Worm (Caenorhabditis elegans) whole organism, young adult: ENCODE data around the gene srj-42.
"Not testable (repeated sequence)": the region's sequence is repeated elsewhere in the genome, so short reads cannot be mapped to it uniquely, and the experiment has no call there.

Experiments used
- B0261.1 ChIP-seq: sonication (generic microtip); optimal IDR thresholded peaks from 2 replicates; lab custom pipeline; 2016; ENCODE audit warnings: mild to moderate bottlenecking, missing genetic modification characterization, moderate library complexity, missing compliant biosample characterization
- B0336.3 ChIP-seq: fragments of 200-800 bp; sonication (Bioruptor generic); IDR thresholded peaks from 2 replicates; pipeline ENCODE4 v1.3.6; 2022; ENCODE audit warnings: missing genetic modification characterization, missing compliant biosample characterization
- F39B2.1 ChIP-seq: fragments of 200-800 bp; sonication (Bioruptor generic); IDR thresholded peaks from 2 replicates; pipeline ENCODE4 v1.3.6; 2022; ENCODE audit warnings: missing genetic modification reagents, missing genetic modification characterization, missing compliant biosample characterization
- F57C9.4 ChIP-seq: sonication (generic microtip); optimal IDR thresholded peaks from 2 replicates; lab custom pipeline; 2017; ENCODE audit warnings: mild to moderate bottlenecking, missing genetic modification characterization, missing compliant biosample characterization
- K12H6.12 ChIP-seq: fragments of 200-800 bp; sonication (Bioruptor generic); optimal IDR thresholded peaks from 2 replicates; lab custom pipeline; 2018; ENCODE audit warnings: mild to moderate bottlenecking, missing genetic modification characterization, missing compliant biosample characterization
- Y53F4B.3 ChIP-seq: fragments of 200-800 bp; sonication (Bioruptor generic); IDR thresholded peaks from 2 replicates; pipeline ENCODE4 v1.3.6; 2022; ENCODE audit warnings: missing genetic modification reagents, missing genetic modification characterization, missing compliant biosample characterization
- aptf-2 ChIP-seq: fragments of 200-800 bp; sonication (Bioruptor generic); conservative IDR thresholded peaks from 2 replicates; pipeline ENCODE4 v1.3.6; 2022; ENCODE audit warnings: missing genetic modification reagents, missing genetic modification characterization, missing compliant biosample characterization
- aptf-3 ChIP-seq: fragments of 200-800 bp; sonication (Bioruptor generic); IDR thresholded peaks from 2 replicates; pipeline ENCODE4 v1.3.6; 2022; ENCODE audit warnings: missing genetic modification characterization, missing compliant biosample characterization
- attf-6 ChIP-seq: fragments of 200-800 bp; sonication (Bioruptor generic); IDR thresholded peaks from 2 replicates; pipeline ENCODE4 v1.3.6; 2022; ENCODE audit warnings: missing genetic modification reagents, missing genetic modification characterization, missing compliant biosample characterization
- bed-2 ChIP-seq: fragments of 200-800 bp; sonication (Bioruptor generic); IDR thresholded peaks from 2 replicates; pipeline ENCODE4 v1.3.6; 2022; ENCODE audit warnings: missing genetic modification reagents, missing genetic modification characterization, missing compliant biosample characterization
- cebp-2 ChIP-seq: fragments of 200-800 bp; sonication (Bioruptor generic); IDR thresholded peaks from 2 replicates; pipeline ENCODE4 v1.3.6; 2022; ENCODE audit warnings: missing genetic modification characterization, missing compliant biosample characterization
- ceh-27 ChIP-seq: fragments of 200-800 bp; sonication (Bioruptor generic); optimal IDR thresholded peaks from 2 replicates; lab custom pipeline; 2018; ENCODE audit warnings: mild to moderate bottlenecking, missing genetic modification characterization, moderate library complexity, missing compliant biosample characterization
- egl-44 ChIP-seq: fragments of 200-800 bp; sonication (Bioruptor generic); IDR thresholded peaks from 2 replicates; pipeline ENCODE4 v1.3.6; 2022; ENCODE audit warnings: missing genetic modification reagents, missing genetic modification characterization, missing compliant biosample characterization
- hmg-1.2 ChIP-seq: fragments of 200-800 bp; sonication (Bioruptor generic); IDR thresholded peaks from 2 replicates; pipeline ENCODE4 v1.3.6; 2022; ENCODE audit warnings: missing genetic modification reagents, missing genetic modification characterization, missing compliant biosample characterization
- let-526 ChIP-seq: fragments of 200-800 bp; sonication (Bioruptor generic); IDR thresholded peaks from 2 replicates; pipeline ENCODE4 v1.3.6; 2022; ENCODE audit warnings: missing genetic modification reagents, missing genetic modification characterization, missing compliant biosample characterization
- let-607 ChIP-seq, 2 experiments: fragments of 200-800 bp in 1 of 2; sonication (Bioruptor generic) in 1 of 2; sonication (generic microtip) in 1 of 2; optimal IDR thresholded peaks; 2 replicates each; lab custom pipeline; 2016 to 2018; ENCODE audit warnings: mild to moderate bottlenecking in 2 of 2, missing compliant biosample characterization in 2 of 2, missing genetic modification characterization in 2 of 2, moderate library complexity in 2 of 2, missing genotype in 1 of 2
- lin-35 ChIP-seq, 3 experiments: fragments of 150-350 bp in 2 of 3; sonication (generic microtip) in 1 of 3; optimal IDR thresholded peaks; 2 replicates each; lab custom pipeline; 2014 to 2018; ENCODE audit warnings: missing biosample characterization in 3 of 3, missing genetic modification characterization in 3 of 3, missing genetic modification reagents in 3 of 3
- madf-3 ChIP-seq: fragments of 200-800 bp; sonication (Bioruptor generic); IDR thresholded peaks from 2 replicates; pipeline ENCODE4 v1.3.6; 2022; ENCODE audit warnings: missing genetic modification reagents, missing genetic modification characterization, missing compliant biosample characterization
- mcd-1 ChIP-seq: fragments of 200-800 bp; sonication (Bioruptor generic); IDR thresholded peaks from 2 replicates; pipeline ENCODE4 v1.3.6; 2022; ENCODE audit warnings: missing genetic modification reagents, missing genetic modification characterization, missing compliant biosample characterization
- mel-28 ChIP-seq: sonication (generic microtip); optimal IDR thresholded peaks from 2 replicates; lab custom pipeline; 2016; ENCODE audit warnings: borderline replicate concordance, mild to moderate bottlenecking, missing genetic modification characterization, missing compliant biosample characterization
- mxl-1 ChIP-seq: sonication (generic microtip); optimal IDR thresholded peaks from 2 replicates; lab custom pipeline; 2016; ENCODE audit warnings: missing genetic modification characterization, missing compliant biosample characterization
- nhr-120 ChIP-seq: fragments of 200-800 bp; sonication (Bioruptor generic); IDR thresholded peaks from 2 replicates; pipeline ENCODE4 v1.3.6; 2022; ENCODE audit warnings: missing genetic modification characterization, missing compliant biosample characterization
- nhr-80 ChIP-seq: sonication (generic microtip); optimal IDR thresholded peaks from 2 replicates; lab custom pipeline; 2016; ENCODE audit warnings: missing genetic modification characterization, missing compliant biosample characterization
- pbrm-1 ChIP-seq: fragments of 200-800 bp; sonication (Bioruptor generic); IDR thresholded peaks from 2 replicates; pipeline ENCODE4 v1.3.6; 2022; ENCODE audit warnings: missing genetic modification reagents, missing genetic modification characterization, missing compliant biosample characterization
- snpc-1.1 ChIP-seq: sonication (generic microtip); optimal IDR thresholded peaks from 2 replicates; lab custom pipeline; 2017; ENCODE audit warnings: missing genetic modification characterization, mild to moderate bottlenecking, missing compliant biosample characterization, antibody characterized with exemption, moderate library complexity, missing genotype, missing genetic modification reagents; ENCODE audit not compliant: insufficient read depth
- snpc-4 ChIP-seq, 5 experiments: fragments of 150-350 bp in 1 of 5; sonication (generic microtip) in 4 of 5; optimal IDR thresholded peaks; 2 replicates each; lab custom pipeline; 2014 to 2018; ENCODE audit warnings: missing genetic modification characterization in 5 of 5, missing biosample characterization in 3 of 5, antibody characterized with exemption in 2 of 5, mild to moderate bottlenecking in 2 of 5, missing compliant biosample characterization in 2 of 5, missing genotype in 2 of 5, moderate library complexity in 2 of 5, missing genetic modification reagents in 1 of 5
- tbp1 ChIP-seq: fragments of 200-800 bp; sonication (Bioruptor generic); optimal IDR thresholded peaks from 2 replicates; lab custom pipeline; 2018; ENCODE audit warnings: mild to moderate bottlenecking, missing genetic modification characterization, missing compliant biosample characterization
- unc-62 ChIP-seq: fragments of 150-350 bp; optimal IDR thresholded peaks from 2 replicates; lab custom pipeline; 2014; ENCODE audit warnings: missing biosample characterization, missing genetic modification reagents, missing genetic modification characterization
- ztf-22 ChIP-seq: fragments of 200-800 bp; sonication (Bioruptor generic); optimal IDR thresholded peaks from 2 replicates; lab custom pipeline; 2018; ENCODE audit warnings: mild to moderate bottlenecking, missing genetic modification characterization, moderate library complexity, missing compliant biosample characterization

Gene srj-42

ce11 chrIV:15220253-15220652 is 31.8 kb downstream of the srj-42 start, which contains the start of gene Y40H7A.11:
Gene Y40H7A.11, minus strand, starts transcription at chrIV:15220353.
- TF ChIP-seq tbp1 (no peak), snpc-1.1 (no peak), ceh-27 (GFP tag; lab: Kevin White, UChicago) (no peak), cebp-2 (GFP tag; lab: Robert Waterston, UW) (no peak), mel-28 (tag; lab: Kevin White, UChicago) (no peak), K12H6.12 (tag; lab: Kevin White, UChicago) (no peak), let-607 (tag; optimal IDR thresholded peaks at IDR 0.05; lab: Kevin White, UChicago) (no peak), aptf-3 (GFP tag; lab: Robert Waterston, UW) (no peak), aptf-2 (GFP tag; lab: Robert Waterston, UW) (no peak), pbrm-1 (GFP tag; lab: Robert Waterston, UW) (no peak), nhr-120 (GFP tag; lab: Robert Waterston, UW) (no peak), let-526 (GFP tag; lab: Robert Waterston, UW) (no peak), ztf-22 (GFP tag; lab: Kevin White, UChicago) (no peak), madf-3 (GFP tag; lab: Robert Waterston, UW) (no peak), B0261.1 (tag; lab: Kevin White, UChicago) (no peak), mxl-1 (tag; lab: Kevin White, UChicago) (no peak), bed-2 (no peak), B0336.3 (no peak)

- TF ChIP-seq snpc-4 (GFP tag; optimal IDR thresholded peaks at IDR 0.05; lab: Kevin White, UChicago) = not testable (repeated sequence)
- TF ChIP-seq snpc-4 (tag; optimal IDR thresholded peaks at IDR 0.05; lab: Kevin White, UChicago) = peak in 2 of 4 experiments; percentile 6 to 91
- TF ChIP-seq pbrm-1 (GFP tag; lab: Robert Waterston, UW) = 0 out of 2 replicates have a peak, but pooled peaks have one; percentile 31
- TF ChIP-seq cebp-2 (GFP tag; lab: Robert Waterston, UW) = peak; percentile 80; the same call in 1 of the 2 replicates
- peak; percentile 5; the same call in 1 of the 2 replicates for TF ChIP-seq hmg-1.2
- TF ChIP-seq attf-6 (GFP tag; lab: Robert Waterston, UW) = peak; percentile 83; the same call in 1 of the 2 replicates
Measured at ce11 chrIV:15218107-15218657, 33.9 kb downstream of the srj-42 start.

ce11 chrIV:15215470-15215869 is 36.6 kb downstream of the srj-42 start, which contains the start of gene Y40H7A.10:
Gene Y40H7A.10, minus strand, starts transcription at chrIV:15215597.
- TF ChIP-seq attf-6 (GFP tag; lab: Robert Waterston, UW) (0 out of 2 replicates have a peak, but pooled peaks have one; percentile 34), unc-62 (peak; percentile 26), F57C9.4 (no peak), nhr-80 (peak; percentile 74), Y53F4B.3 (GFP tag; lab: Robert Waterston, UW) (no peak)

ce11 chrIV:15214694-15215093 is 37.4 kb downstream of the srj-42 start:
- TF ChIP-seq snpc-4 (GFP tag; optimal IDR thresholded peaks at IDR 0.05; lab: Kevin White, UChicago) = no peak
- peak in 1 of 4 experiments; percentile 18 for TF ChIP-seq snpc-4 (tag; optimal IDR thresholded peaks at IDR 0.05; lab: Kevin White, UChicago)
- TF ChIP-seq F39B2.1 (GFP tag; lab: Robert Waterston, UW) = no peak
- TF ChIP-seq mcd-1 (GFP tag; lab: Robert Waterston, UW) = no peak
- no peak for TF ChIP-seq egl-44 (GFP tag; lab: Robert Waterston, UW)
- TF ChIP-seq attf-6 (GFP tag; lab: Robert Waterston, UW) = peak; percentile 62; the same call in 1 of the 2 replicates

- TF ChIP-seq snpc-4 (GFP tag; optimal IDR thresholded peaks at IDR 0.05; lab: Kevin White, UChicago) (no peak), snpc-4 (tag; optimal IDR thresholded peaks at IDR 0.05; lab: Kevin White, UChicago) (peak in 1 of 4 experiments; percentile 5), attf-6 (GFP tag; lab: Robert Waterston, UW) (peak; percentile 73; the same call in 1 of the 2 replicates), lin-35 (GFP tag; optimal IDR thresholded peaks at IDR 0.05; lab: Kevin White, UChicago) (no peak)
- TF ChIP-seq, all 124 proteins: peak for 2
Measured at ce11 chrIV:15210482-15210881, 41.6 kb downstream of the srj-42 start.
